Worm (Caenorhabditis elegans): ENCODE data around the gene mec-3.

mec-3 gene

ce11 chrIV:10467347-10467746 lies 5.7 kb upstream of the mec-3 start:
- TF ChIP-seq pag-3 (tag; optimal IDR thresholded peaks at IDR 0.05; ENCODE audit: borderline replicate concordance) = no peak
- no peak for TF ChIP-seq elt-2 (tag; optimal IDR thresholded peaks at IDR 0.05)
- no peak for TF ChIP-seq ceh-34 (tag; optimal IDR thresholded peaks at IDR 0.05)
- no peak for TF ChIP-seq fkh-6 (tag; optimal IDR thresholded peaks at IDR 0.05)
- no peak for TF ChIP-seq hlh-13 (GFP tag; optimal IDR thresholded peaks at IDR 0.05)
- TF ChIP-seq nhr-11 (tag; optimal IDR thresholded peaks at IDR 0.05) = no peak

- TF ChIP-seq pag-3 (tag; optimal IDR thresholded peaks at IDR 0.05; ENCODE audit: borderline replicate concordance) (no peak), ceh-45 (GFP tag; IDR thresholded peaks at IDR 0.05) (no peak), gmeb-2 (tag; optimal IDR thresholded peaks at IDR 0.05) (no peak), ceh-48 (tag; optimal IDR thresholded peaks at IDR 0.05) (no peak), K02D7.2 (tag; optimal IDR thresholded peaks at IDR 0.05) (no peak), unc-55 (GFP tag; optimal IDR thresholded peaks at IDR 0.05) (no peak), ttx-3 (tag; optimal IDR thresholded peaks at IDR 0.05) (no peak), pat-9 (tag; optimal IDR thresholded peaks at IDR 0.05) (no peak), rnt-1 (tag; optimal IDR thresholded peaks at IDR 0.05) (no peak), elt-4 (tag; optimal IDR thresholded peaks at IDR 0.05) (no peak), ceh-9 (tag; optimal IDR thresholded peaks at IDR 0.05) (no peak), ceh-19 (GFP tag; optimal IDR thresholded peaks at IDR 0.05) (no peak), sdc-2 (tag; optimal IDR thresholded peaks at IDR 0.05) (no peak), hlh-8 (tag; optimal IDR thresholded peaks at IDR 0.05) (no peak), fax-1 (tag; optimal IDR thresholded peaks at IDR 0.05) (no peak), fkh-6 (tag; optimal IDR thresholded peaks at IDR 0.05) (no peak), tbx-2 (tag; optimal IDR thresholded peaks at IDR 0.05) (no peak)
These were observed 4.7 kb upstream of the mec-3 start for ce11 chrIV:10466398-10466797.

ce11 chrIV:10465764-10466163 lies 4.1 kb upstream of the mec-3 start:
- no peak for TF ChIP-seq rnt-1 (tag; optimal IDR thresholded peaks at IDR 0.05)
- TF ChIP-seq K02D7.2 (tag; optimal IDR thresholded peaks at IDR 0.05) = no peak
- TF ChIP-seq C08G9.2 (tag; optimal IDR thresholded peaks at IDR 0.05) = no peak
- no peak for TF ChIP-seq nfya-1 (tag; optimal IDR thresholded peaks at IDR 0.05)
- TF ChIP-seq tbx-7 (tag; optimal IDR thresholded peaks at IDR 0.05) = no peak
- no peak for TF ChIP-seq fkh-10 (GFP tag; optimal IDR thresholded peaks at IDR 0.05)

- TF ChIP-seq elt-2 (tag; optimal IDR thresholded peaks at IDR 0.05) = peak; percentile 5
- no peak for TF ChIP-seq ceh-31 (tag; optimal IDR thresholded peaks at IDR 0.05)
These were observed 2.4 kb upstream of the mec-3 start, which contains the start of gene ugt-43 for ce11 chrIV:10463987-10464638. ugt-43 (plus strand) TSS chrIV:10464588.

- peak; percentile 42 for TF ChIP-seq elt-2 (tag; optimal IDR thresholded peaks at IDR 0.05)
- no peak for TF ChIP-seq odd-2 (tag; optimal IDR thresholded peaks at IDR 0.05)
- no peak for TF ChIP-seq unc-86 (tag; optimal IDR thresholded peaks at IDR 0.05)
These were observed 1.5 kb upstream of the mec-3 start for ce11 chrIV:10463127-10463526.

- TF ChIP-seq unc-42 (tag; optimal IDR thresholded peaks at IDR 0.05) (no peak), pag-3 (tag; optimal IDR thresholded peaks at IDR 0.05; ENCODE audit: borderline replicate concordance) (no peak), gmeb-2 (tag; optimal IDR thresholded peaks at IDR 0.05) (no peak), hlh-8 (tag; optimal IDR thresholded peaks at IDR 0.05) (no peak)
These were observed 941 bp upstream of the mec-3 start for ce11 chrIV:10462608-10463007.

ce11 chrIV:10457137-10457536 lies 4.5 kb downstream of the mec-3 start, which contains the start of gene srb-17:
srb-17 (minus strand) TSS chrIV:10457237.
- no peak for TF ChIP-seq ceh-30 (tag; optimal IDR thresholded peaks at IDR 0.05)
- no peak for TF ChIP-seq ztf-16 (tag; optimal IDR thresholded peaks at IDR 0.05)
- TF ChIP-seq pax-1 (tag; optimal IDR thresholded peaks at IDR 0.05) = no peak
- no peak for TF ChIP-seq unc-55 (GFP tag; optimal IDR thresholded peaks at IDR 0.05)
- TF ChIP-seq hlh-13 (GFP tag; optimal IDR thresholded peaks at IDR 0.05) = no peak
- TF ChIP-seq hlh-8 (tag; optimal IDR thresholded peaks at IDR 0.05) = no peak
- no peak for TF ChIP-seq tbx-7 (tag; optimal IDR thresholded peaks at IDR 0.05)
- TF ChIP-seq ama-1 (optimal IDR thresholded peaks at IDR 0.05) = no peak
- no peak for TF ChIP-seq fkh-10 (GFP tag; optimal IDR thresholded peaks at IDR 0.05)
- no peak for TF ChIP-seq T23F11.4 (GFP tag; optimal IDR thresholded peaks at IDR 0.05)
- no peak for TF ChIP-seq lim-6 (tag; optimal IDR thresholded peaks at IDR 0.05)
- TF ChIP-seq ceh-19 (GFP tag; optimal IDR thresholded peaks at IDR 0.05) = no peak
- TF ChIP-seq eyg-1 (tag; optimal IDR thresholded peaks at IDR 0.05) = no peak
- no peak for TF ChIP-seq unc-42 (tag; optimal IDR thresholded peaks at IDR 0.05)
- TF ChIP-seq ref-2 (tag; optimal IDR thresholded peaks at IDR 0.05) = no peak
- no peak for TF ChIP-seq hlh-15 (tag; optimal IDR thresholded peaks at IDR 0.05)

Data from whole organism, late embryonic.